Worm (Caenorhabditis elegans) whole organism, L4 larva: ENCODE measurements around the gene C23H3.5.
A peak's percentile ranks its signal among the peaks of the same experiment; 100 is the strongest.

Source experiments
- T20F7.1 ChIP-seq: fragments of 200-800 bp; sonication (Bioruptor generic); optimal IDR thresholded peaks from 2 replicates; lab custom pipeline; 2018; ENCODE audit warnings: mild to moderate bottlenecking, missing genetic modification characterization, missing compliant biosample characterization
- Y48G9A.11 ChIP-seq: fragments of 200-800 bp; sonication (Bioruptor generic); IDR thresholded peaks from 2 replicates; pipeline ENCODE4 v1.3.6; 2022; ENCODE audit warnings: missing genetic modification reagents, missing genetic modification characterization, missing compliant biosample characterization
- ceh-44 ChIP-seq: fragments of 200-800 bp; sonication (Bioruptor generic); IDR thresholded peaks from 2 replicates; pipeline ENCODE4 v1.3.6; 2022; ENCODE audit warnings: missing genetic modification reagents, missing genetic modification characterization, missing compliant biosample characterization
- ceh-62 ChIP-seq: sonication (generic microtip); optimal IDR thresholded peaks from 2 replicates; lab custom pipeline; 2017; ENCODE audit warnings: missing biosample characterization, missing genetic modification characterization
- daf-8 ChIP-seq: fragments of 200-800 bp; sonication (Bioruptor generic); IDR thresholded peaks from 2 replicates; pipeline ENCODE4 v1.3.6; 2022; ENCODE audit warnings: missing genetic modification characterization, missing compliant biosample characterization
- hif-1 ChIP-seq, 2 experiments: sonication (generic microtip); optimal IDR thresholded peaks; 2 replicates each; lab custom pipeline; 2016 to 2017; ENCODE audit warnings: missing compliant biosample characterization in 2 of 2, missing genetic modification characterization in 2 of 2, missing genetic modification reagents in 2 of 2, missing genotype in 2 of 2, mild to moderate bottlenecking in 1 of 2
- hlh-30 ChIP-seq: sonication (generic microtip); optimal IDR thresholded peaks from 2 replicates; lab custom pipeline; 2017; ENCODE audit warnings: antibody characterized with exemption, mild to moderate bottlenecking, missing genetic modification characterization, missing compliant biosample characterization; ENCODE audit not compliant: insufficient read depth
- hmg-1.1 ChIP-seq: fragments of 200-800 bp; sonication (Bioruptor generic); IDR thresholded peaks from 2 replicates; pipeline ENCODE4 v1.3.6; 2022; ENCODE audit warnings: missing genetic modification reagents, missing genetic modification characterization, missing compliant biosample characterization
- lin-38 ChIP-seq: fragments of 200-800 bp; sonication (Bioruptor generic); IDR thresholded peaks from 2 replicates; pipeline ENCODE4 v1.3.6; 2022; ENCODE audit warnings: missing genetic modification reagents, missing genetic modification characterization, missing compliant biosample characterization
- mes-2 ChIP-seq: sonication (generic microtip); optimal IDR thresholded peaks from 2 replicates; lab custom pipeline; 2016; ENCODE audit warnings: missing genotype, mild to moderate bottlenecking, missing genetic modification characterization, missing compliant biosample characterization; ENCODE audit not compliant: poor library complexity, severe bottlenecking
- mxl-3 ChIP-seq: fragments of 200-800 bp; sonication (Bioruptor generic); optimal IDR thresholded peaks from 2 replicates; lab custom pipeline; 2018; ENCODE audit warnings: mild to moderate bottlenecking, missing genetic modification characterization, missing compliant biosample characterization
- snpc-4 ChIP-seq: fragments of 150-350 bp; optimal IDR thresholded peaks from 2 replicates; lab custom pipeline; 2014; ENCODE audit warnings: missing biosample characterization, missing genetic modification characterization
- tag-97 ChIP-seq: fragments of 200-800 bp; sonication (Bioruptor generic); IDR thresholded peaks from 2 replicates; pipeline ENCODE4 v1.3.6; 2022; ENCODE audit warnings: missing genetic modification characterization, missing compliant biosample characterization
- unc-62 ChIP-seq, 3 experiments: fragments of 150-350 bp in 1 of 3; sonication (generic microtip); optimal IDR thresholded peaks in 2 of 3; peaks in 1 of 3; 1 replicate in 1 of 3; 2 replicates in 2 of 3; lab custom pipeline; 2014 to 2017; ENCODE audit warnings: missing biosample characterization in 3 of 3, missing genetic modification characterization in 3 of 3, missing genetic modification reagents in 3 of 3, missing genotype in 1 of 3
- ztf-11 ChIP-seq: fragments of 150-350 bp; optimal IDR thresholded peaks from 2 replicates; lab custom pipeline; 2014; ENCODE audit warnings: missing biosample characterization, missing genetic modification characterization

The C23H3.5 gene

DNA sequence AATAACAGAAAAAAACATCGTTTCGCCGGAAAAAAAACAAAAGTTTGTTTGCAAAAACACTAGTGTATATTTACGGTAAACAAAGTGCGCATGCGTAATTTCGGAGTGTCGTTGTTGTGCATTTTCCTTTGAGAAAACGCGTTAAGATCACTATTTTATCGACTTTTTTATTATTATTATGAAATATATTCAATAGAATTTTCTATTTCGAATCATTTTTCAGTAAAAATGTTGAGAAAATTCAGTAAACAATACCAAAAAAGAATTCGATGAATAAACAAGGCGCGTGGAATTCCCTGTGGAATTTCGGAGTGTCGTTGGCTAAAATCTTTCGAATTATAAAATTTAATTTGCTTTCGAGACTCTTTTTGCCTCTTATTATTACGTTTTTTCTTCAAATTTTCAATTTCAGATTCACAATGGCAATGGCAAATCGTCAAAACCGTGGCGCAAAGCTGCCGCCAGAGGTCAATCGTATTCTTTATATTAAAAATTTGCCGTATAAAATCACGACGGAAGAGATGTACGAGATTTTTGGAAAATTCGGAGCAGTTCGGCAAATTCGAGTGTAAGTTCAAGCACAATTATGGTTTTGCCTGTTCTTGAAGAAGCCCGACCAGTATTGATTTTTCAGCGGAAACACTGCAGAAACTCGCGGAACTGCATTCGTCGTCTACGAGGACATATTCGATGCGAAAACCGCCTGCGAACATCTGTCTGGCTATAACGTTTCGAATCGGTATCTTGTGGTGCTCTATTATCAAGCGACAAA is 50.8 kb downstream of the C23H3.5 start, which contains the start of the genes luc-7L3 and sftb-6 (continued):
- TF ChIP-seq T20F7.1 (GFP tag; lab: Kevin White, UChicago): peak; percentile 100
- no peak for TF ChIP-seq ztf-11 (tag; lab: Kevin White, UChicago)
- TF ChIP-seq mxl-3 (GFP tag; lab: Kevin White, UChicago): no peak
- no peak for TF ChIP-seq daf-8 (GFP tag; lab: Robert Waterston, UW)
- TF ChIP-seq hlh-30: peak; percentile 21
- TF ChIP-seq lin-38 (GFP tag; lab: Robert Waterston, UW): peak; percentile 26
- peak in 1 of 2 experiments; percentile 7 for TF ChIP-seq hif-1 (tag; optimal IDR thresholded peaks at IDR 0.05; lab: Kevin White, UChicago)
- no peak for TF ChIP-seq tag-97 (GFP tag; lab: Robert Waterston, UW)
- TF ChIP-seq ceh-44: no peak
- TF ChIP-seq unc-62 (GFP tag; optimal IDR thresholded peaks at IDR 0.05 in 1 of 2; lab: Kevin White, UChicago): no peak
- TF ChIP-seq unc-62 (tag; optimal IDR thresholded peaks at IDR 0.05; lab: Kevin White, UChicago): no peak
- no peak for TF ChIP-seq ceh-62 (tag; lab: Kevin White, UChicago)
- peak; percentile 29; the same call in 1 of the 2 replicates for TF ChIP-seq hmg-1.1
- no peak for TF ChIP-seq snpc-4 (tag; lab: Kevin White, UChicago)
- TF ChIP-seq mes-2 (tag; lab: Kevin White, UChicago): no peak

DNA sequence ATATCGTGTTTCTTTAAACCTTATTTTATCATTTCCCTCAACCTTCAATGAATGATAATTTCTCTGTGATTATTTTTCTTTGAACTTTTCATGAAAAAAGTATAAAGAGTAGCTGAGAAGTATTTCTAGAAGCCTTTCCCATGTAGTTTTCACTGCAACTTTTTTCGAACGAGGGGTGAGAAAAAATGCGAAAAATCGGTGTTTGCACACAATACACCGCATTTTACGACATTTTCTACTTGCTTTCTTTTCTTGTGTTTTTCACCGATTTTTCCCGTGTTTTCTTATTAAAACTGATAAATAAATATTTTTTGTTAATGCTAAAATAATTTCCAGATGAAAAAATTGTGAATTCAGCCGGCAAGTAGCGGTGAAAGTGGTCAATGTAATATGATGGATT is 51.5 kb downstream of the C23H3.5 start, which contains the start of gene C50D2.10:
Gene C50D2.10 (plus strand): TSS at position 245 of the 400 bp plus-strand sequence.
- peak; percentile 68 for TF ChIP-seq Y48G9A.11
